Fruit fly (Drosophila melanogaster) whole organism, embryonic: ENCODE results near the gene Rpp30.

Source experiments
- Aef1 ChIP-seq: fragments of 200-800 bp; sonication (Bioruptor generic); IDR thresholded peaks from 3 replicates; pipeline ENCODE4 v1.3.6; 2022; ENCODE audit warnings: missing biosample characterization, missing genetic modification characterization
- Antp ChIP-seq: fragments of 200-800 bp; sonication (Bioruptor generic); optimal IDR thresholded peaks from 3 replicates; lab custom pipeline; 2016; ENCODE audit warnings: missing biosample characterization, missing genetic modification characterization
- Atf-2 ChIP-seq: fragments of 200-800 bp; sonication (Bioruptor generic); optimal IDR thresholded peaks from 2 replicates; lab custom pipeline; 2016; ENCODE audit warnings: missing biosample characterization, missing genetic modification characterization
- B-H1 ChIP-seq: fragments of 200-800 bp; sonication (Bioruptor generic); IDR thresholded peaks from 3 replicates; pipeline ENCODE4 v1.3.6; 2022; ENCODE audit warnings: missing biosample characterization, missing genetic modification characterization
- CG11247 ChIP-seq: fragments of 200-800 bp; sonication (Bioruptor generic); IDR thresholded peaks from 2 replicates; pipeline ENCODE4 v1.3.6; 2022; ENCODE audit warnings: missing biosample characterization, missing genetic modification characterization
- CG12299 ChIP-seq: fragments of 200-800 bp; sonication (Bioruptor generic); optimal IDR thresholded peaks from 2 replicates; lab custom pipeline; 2018; ENCODE audit warnings: missing biosample characterization, mild to moderate bottlenecking, missing genetic modification characterization
- CG16815 ChIP-seq: fragments of 200-800 bp; sonication (Bioruptor generic); optimal IDR thresholded peaks from 3 replicates; lab custom pipeline; 2017; ENCODE audit warnings: missing biosample characterization, mild to moderate bottlenecking, missing genetic modification characterization
- CG18262 ChIP-seq: fragments of 200-800 bp; optimal IDR thresholded peaks from 3 replicates; lab custom pipeline; 2019; ENCODE audit warnings: missing biosample characterization, mild to moderate bottlenecking, missing genetic modification characterization, moderate library complexity
- CG2129 ChIP-seq: fragments of 200-800 bp; sonication (Bioruptor generic); IDR thresholded peaks from 2 replicates; pipeline ENCODE4 v1.3.6; 2022; ENCODE audit warnings: missing biosample characterization, missing genetic modification characterization; ENCODE audit not compliant: partially characterized antibody
- CG3065 ChIP-seq: fragments of 200-800 bp; sonication (Bioruptor generic); optimal IDR thresholded peaks from 2 replicates; lab custom pipeline; 2016; ENCODE audit warnings: missing biosample characterization, missing genetic modification characterization
- CG31441 ChIP-seq: fragments of 200-800 bp; sonication (Bioruptor generic); IDR thresholded peaks from 2 replicates; pipeline ENCODE4 v1.3.6; 2022; ENCODE audit warnings: missing biosample characterization, missing genetic modification characterization
- CG6254 ChIP-seq: fragments of 200-800 bp; sonication (Bioruptor generic); optimal IDR thresholded peaks from 3 replicates; lab custom pipeline; 2017; ENCODE audit warnings: mild to moderate bottlenecking, missing biosample characterization, missing genetic modification reagents, missing genetic modification characterization
- CG6272 ChIP-seq: fragments of 200-800 bp; sonication (Bioruptor generic); IDR thresholded peaks from 2 replicates; pipeline ENCODE4 v1.3.6; 2022; ENCODE audit warnings: missing biosample characterization, missing genetic modification characterization
- CG6689 ChIP-seq: fragments of 200-800 bp; sonication (Bioruptor generic); IDR thresholded peaks from 2 replicates; pipeline ENCODE4 v1.3.6; 2022; ENCODE audit warnings: missing biosample characterization, missing genetic modification characterization
- CG7271 ChIP-seq: fragments of 200-800 bp; sonication (Bioruptor generic); optimal IDR thresholded peaks from 2 replicates; lab custom pipeline; 2018; ENCODE audit warnings: missing biosample characterization, mild to moderate bottlenecking, missing genetic modification characterization, moderate library complexity
- CG8290 ChIP-seq, 3 experiments: fragments of 200-800 bp; sonication (Bioruptor generic); optimal IDR thresholded peaks; 2 replicates each; lab custom pipeline; 2016 to 2019; ENCODE audit warnings: missing biosample characterization in 3 of 3, missing genetic modification characterization in 3 of 3, mild to moderate bottlenecking in 2 of 3, moderate library complexity in 1 of 3
- CG8388 ChIP-seq: fragments of 200-800 bp; sonication (Bioruptor generic); optimal IDR thresholded peaks from 2 replicates; lab custom pipeline; 2019; ENCODE audit warnings: missing biosample characterization, mild to moderate bottlenecking, missing genetic modification characterization, moderate library complexity
- CG9609 ChIP-seq: fragments of 200-800 bp; sonication (Bioruptor generic); optimal IDR thresholded peaks from 3 replicates; lab custom pipeline; 2016; ENCODE audit warnings: missing biosample characterization, missing genetic modification characterization
- D19B ChIP-seq: fragments of 200-800 bp; sonication (Bioruptor generic); optimal IDR thresholded peaks from 2 replicates; lab custom pipeline; 2017; ENCODE audit warnings: missing biosample characterization, mild to moderate bottlenecking, missing genetic modification characterization
- Dbx ChIP-seq: fragments of 200-800 bp; sonication (Bioruptor generic); IDR thresholded peaks from 3 replicates; pipeline ENCODE4 v1.3.6; 2022; ENCODE audit warnings: missing biosample characterization, missing genetic modification characterization
- Dip2 ChIP-seq: fragments of 200-800 bp; sonication (Bioruptor generic); IDR thresholded peaks from 2 replicates; pipeline ENCODE4 v1.3.6; 2022; ENCODE audit warnings: missing biosample characterization, missing genetic modification characterization
- Gug ChIP-seq: fragments of 200-800 bp; sonication (Bioruptor generic); IDR thresholded peaks from 4 replicates; pipeline ENCODE4 v1.3.6; 2022; ENCODE audit warnings: missing biosample characterization, missing genetic modification characterization
- H15 ChIP-seq: fragments of 200-800 bp; sonication (Bioruptor generic); IDR thresholded peaks from 3 replicates; pipeline ENCODE4 v1.3.6; 2022; ENCODE audit warnings: missing biosample characterization, missing genetic modification characterization
- HLH3B ChIP-seq: fragments of 200-800 bp; sonication (Bioruptor generic); IDR thresholded peaks from 2 replicates; pipeline ENCODE4 v1.3.6; 2022; ENCODE audit warnings: missing biosample characterization, missing genetic modification characterization
- Med ChIP-seq: fragments of 200-800 bp; sonication (Bioruptor generic); peaks from one replicate; lab custom pipeline; 2016; ENCODE audit warnings: missing biosample characterization, missing genetic modification characterization, mild to moderate bottlenecking, inconsistent platforms, moderate library complexity
- Rfx ChIP-seq: fragments of 200-800 bp; sonication (Bioruptor generic); IDR thresholded peaks from 2 replicates; pipeline ENCODE4 v1.3.6; 2022; ENCODE audit warnings: missing biosample characterization, missing genetic modification characterization
- Sry-δ ChIP-seq: fragments of 200-800 bp; sonication (Bioruptor generic); optimal IDR thresholded peaks from 2 replicates; lab custom pipeline; 2016; ENCODE audit warnings: missing biosample characterization, missing genetic modification characterization
- TFAM ChIP-seq: fragments of 200-800 bp; sonication (Bioruptor generic); optimal IDR thresholded peaks from 2 replicates; lab custom pipeline; 2017; ENCODE audit warnings: missing biosample characterization, missing genetic modification characterization, inconsistent platforms
- Usf ChIP-seq: fragments of 200-800 bp; sonication (Bioruptor generic); optimal IDR thresholded peaks from 2 replicates; lab custom pipeline; 2017; ENCODE audit warnings: missing genotype, missing biosample characterization, missing genetic modification characterization
- bab2 ChIP-seq: fragments of 200-800 bp; sonication (Bioruptor generic); optimal IDR thresholded peaks from 2 replicates; lab custom pipeline; 2016; ENCODE audit warnings: missing biosample characterization, missing genetic modification characterization
- cg ChIP-seq: fragments of 200-800 bp; sonication (Bioruptor generic); optimal IDR thresholded peaks from 3 replicates; lab custom pipeline; 2019; ENCODE audit warnings: missing biosample characterization, mild to moderate bottlenecking, missing genetic modification characterization, moderate library complexity
- crol ChIP-seq: fragments of 200-800 bp; sonication (Bioruptor generic); IDR thresholded peaks from 2 replicates; pipeline ENCODE4 v1.3.6; 2022; ENCODE audit warnings: missing biosample characterization, missing genetic modification characterization
- dm ChIP-seq: fragments of 200-800 bp; sonication (Bioruptor generic); optimal IDR thresholded peaks from 3 replicates; lab custom pipeline; 2016; ENCODE audit warnings: missing biosample characterization, missing genetic modification characterization
- dpn ChIP-seq, 2 experiments: fragments of 200-800 bp; sonication (Bioruptor generic); optimal IDR thresholded peaks; 3 replicates each; lab custom pipeline; 2016; ENCODE audit warnings: missing biosample characterization in 2 of 2, missing genetic modification characterization in 2 of 2
- eyg ChIP-seq: fragments of 200-800 bp; sonication (Bioruptor generic); optimal IDR thresholded peaks from 3 replicates; lab custom pipeline; 2016; ENCODE audit warnings: missing biosample characterization, missing genetic modification characterization
- fru ChIP-seq: fragments of >200 bp; optimal IDR thresholded peaks from 2 replicates; lab custom pipeline; 2017
- gt ChIP-seq: fragments of 200-800 bp; sonication (Bioruptor generic); IDR thresholded peaks from 2 replicates; pipeline ENCODE4 v1.3.6; 2022; ENCODE audit warnings: missing biosample characterization, missing genetic modification characterization
- insv ChIP-seq, 2 experiments: fragments of 200-800 bp; sonication (Bioruptor generic); optimal IDR thresholded peaks; 3 replicates each; lab custom pipeline; 2016 to 2018; ENCODE audit warnings: missing biosample characterization in 2 of 2, missing genetic modification characterization in 2 of 2
- lbe ChIP-seq: fragments of 200-800 bp; sonication (Bioruptor generic); optimal IDR thresholded peaks from 2 replicates; lab custom pipeline; 2016; ENCODE audit warnings: missing biosample characterization, mild to moderate bottlenecking, missing genetic modification characterization
- pb ChIP-seq: fragments of 200-800 bp; sonication (Bioruptor generic); optimal IDR thresholded peaks from 3 replicates; lab custom pipeline; 2016; ENCODE audit warnings: missing biosample characterization, missing genetic modification characterization
- pfk ChIP-seq: fragments of 200-800 bp; sonication (Bioruptor generic); optimal IDR thresholded peaks from 2 replicates; lab custom pipeline; 2018; ENCODE audit warnings: missing biosample characterization, mild to moderate bottlenecking, missing genetic modification characterization, moderate library complexity
- prd ChIP-seq, 3 experiments: fragments of >200 bp in 2 of 3; fragments of 200-800 bp in 1 of 3; sonication (Bioruptor generic) in 1 of 3; optimal IDR thresholded peaks in 2 of 3; IDR thresholded peaks in 1 of 3; 2 replicates in 2 of 3; 3 replicates in 1 of 3; pipeline versions ENCODE4 v1.3.6 to Lab custom; 2017 to 2022; ENCODE audit warnings: missing biosample characterization in 1 of 3, missing genetic modification characterization in 1 of 3
- ro ChIP-seq: fragments of 200-800 bp; sonication (Bioruptor generic); IDR thresholded peaks from 2 replicates; pipeline ENCODE4 v1.3.6; 2022; ENCODE audit warnings: missing biosample characterization, missing genetic modification characterization
- sd ChIP-seq: fragments of 200-800 bp; sonication (Bioruptor generic); optimal IDR thresholded peaks from 3 replicates; lab custom pipeline; 2018; ENCODE audit warnings: missing biosample characterization, mild to moderate bottlenecking, missing genetic modification characterization, moderate library complexity
- sima ChIP-seq: fragments of 200-800 bp; sonication (Bioruptor generic); optimal IDR thresholded peaks from 2 replicates; lab custom pipeline; 2016; ENCODE audit warnings: missing biosample characterization, missing genetic modification characterization
- slp2 ChIP-seq: fragments of 200-800 bp; sonication (Bioruptor generic); optimal IDR thresholded peaks from 2 replicates; lab custom pipeline; 2016; ENCODE audit warnings: missing biosample characterization, missing genetic modification characterization
- so ChIP-seq: fragments of 200-800 bp; sonication (Bioruptor generic); IDR thresholded peaks from 3 replicates; pipeline ENCODE4 v1.3.6; 2022; ENCODE audit warnings: missing biosample characterization, missing genetic modification characterization
- sqz ChIP-seq: fragments of 200-800 bp; sonication (Bioruptor generic); optimal IDR thresholded peaks from 3 replicates; lab custom pipeline; 2018; ENCODE audit warnings: missing biosample characterization, mild to moderate bottlenecking, missing genetic modification characterization
- ssp ChIP-seq: fragments of 200-800 bp; sonication (Bioruptor generic); IDR thresholded peaks from 2 replicates; pipeline ENCODE4 v1.3.6; 2022; ENCODE audit warnings: missing biosample characterization, missing genetic modification characterization
- yki ChIP-seq: fragments of >200 bp; optimal IDR thresholded peaks from 3 replicates; lab custom pipeline; 2018
- z ChIP-seq: fragments of 200-800 bp; sonication (Bioruptor generic); IDR thresholded peaks from 3 replicates; pipeline ENCODE4 v1.3.6; 2022; ENCODE audit warnings: missing biosample characterization, missing genetic modification characterization
- zen2 ChIP-seq: fragments of 200-800 bp; sonication (Bioruptor generic); IDR thresholded peaks from 3 replicates; pipeline ENCODE4 v1.3.6; 2022; ENCODE audit warnings: missing biosample characterization, missing genetic modification characterization; ENCODE audit not compliant: partially characterized antibody

Gene Rpp30

DNA sequence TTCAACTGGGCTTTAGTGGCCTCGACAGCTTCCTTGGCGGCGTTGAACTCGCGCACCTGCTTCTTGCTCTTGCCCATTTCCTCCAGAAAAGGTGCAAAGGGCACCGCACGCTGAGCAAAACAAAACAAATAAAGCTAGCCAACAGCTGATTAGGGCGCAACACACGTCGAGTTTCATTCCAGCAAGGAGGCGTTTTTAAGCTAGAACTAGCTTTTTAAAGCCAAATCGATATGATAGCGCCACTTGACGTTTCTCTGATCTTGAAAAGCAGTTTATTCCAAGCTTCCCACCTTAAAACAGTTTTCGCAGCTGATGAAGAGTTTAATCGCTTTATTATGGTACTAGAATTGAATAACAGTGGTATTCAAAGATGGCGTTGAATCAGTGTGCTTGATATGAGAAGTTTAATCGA, 30.9 kb upstream of the Rpp30 start, which contains the start of gene CG11601 (continued):
- TF ChIP-seq CG8388 (no peak), Aef1 (GFP tag; lab: Robert Waterston, UW) (0 out of 3 replicates have a peak, but pooled peaks have one; percentile 20), Atf-2 (GFP tag; lab: Kevin White, UChicago) (no peak), CG7271 (tag; lab: Kevin White, UChicago) (no peak), gt (GFP tag; lab: Robert Waterston, UW) (no peak), Dbx (GFP tag; lab: Robert Waterston, UW) (peak; percentile 62; the same call in 2 of the 3 replicates), CG6689 (GFP tag; lab: Robert Waterston, UW) (peak; percentile 40), CG12299 (tag; lab: Kevin White, UChicago) (no peak), CG3065 (GFP tag; lab: Kevin White, UChicago) (peak; percentile 13), Dip2 (GFP tag; lab: Robert Waterston, UW) (no peak), ssp (GFP tag; lab: Robert Waterston, UW) (peak; percentile 83), z (no peak), fru (lab: Kevin White, UChicago) (no peak), prd (optimal IDR thresholded peaks at IDR 0.05; lab: Kevin White, UChicago) (no peak), prd (GFP tag; IDR thresholded peaks at IDR 0.05; lab: Robert Waterston, UW) (0 out of 3 replicates have a peak, but pooled peaks have one; percentile 43), lbe (GFP tag; lab: Kevin White, UChicago) (no peak), CG8290 (GFP tag; optimal IDR thresholded peaks at IDR 0.05; lab: Kevin White, UChicago) (no peak), CG8290 (tag; optimal IDR thresholded peaks at IDR 0.05; lab: Kevin White, UChicago) (peak in 1 of 2 experiments; percentile 64), insv (GFP tag; optimal IDR thresholded peaks at IDR 0.05; lab: Kevin White, UChicago) (no peak), sima (no peak), cg (no peak), H15 (GFP tag; lab: Robert Waterston, UW) (no peak), B-H1 (no peak), Sry-δ (peak; percentile 77), CG18262 (peak; percentile 2), ro (GFP tag; lab: Robert Waterston, UW) (no peak), CG16815 (GFP tag; lab: Kevin White, UChicago) (no peak), Med (GFP tag; lab: Kevin White, UChicago) (peak; percentile 88), pfk (GFP tag; lab: Kevin White, UChicago) (no peak), yki (no peak), so (GFP tag; lab: Robert Waterston, UW) (no peak), sd (tag; lab: Kevin White, UChicago) (no peak), bab2 (GFP tag; lab: Kevin White, UChicago) (no peak), CG6272 (GFP tag; lab: Robert Waterston, UW) (peak; percentile 34; the same call in 1 of the 2 replicates), Gug (GFP tag; lab: Robert Waterston, UW) (peak; percentile 21; the same call in 1 of the 4 replicates), pb (GFP tag; lab: Kevin White, UChicago) (no peak), Usf (no peak), CG11247 (GFP tag; lab: Robert Waterston, UW) (peak; percentile 18; the same call in 1 of the 2 replicates), dm (peak; percentile 14), CG31441 (GFP tag; lab: Robert Waterston, UW) (no peak), D19B (no peak), CG9609 (GFP tag; lab: Kevin White, UChicago) (peak; percentile 52), Rfx (GFP tag; lab: Robert Waterston, UW) (peak; percentile 78), dpn (GFP tag; optimal IDR thresholded peaks at IDR 0.05; lab: Kevin White, UChicago) (peak in 1 of 2 experiments; percentile 29), crol (no peak), TFAM (GFP tag; lab: Kevin White, UChicago) (no peak), sqz (GFP tag; lab: Kevin White, UChicago) (no peak), zen2 (no peak), slp2 (no peak), eyg (GFP tag; lab: Kevin White, UChicago) (no peak), Antp (no peak), CG6254 (no peak), HLH3B (no peak), CG2129 (no peak)
